Fruit fly (Drosophila melanogaster): Measurements from ENCODE around the gene Oatp33Ea.
A peak's percentile ranks its signal among the peaks of the same experiment; 100 is the strongest.

The Oatp33Ea gene

DNA sequence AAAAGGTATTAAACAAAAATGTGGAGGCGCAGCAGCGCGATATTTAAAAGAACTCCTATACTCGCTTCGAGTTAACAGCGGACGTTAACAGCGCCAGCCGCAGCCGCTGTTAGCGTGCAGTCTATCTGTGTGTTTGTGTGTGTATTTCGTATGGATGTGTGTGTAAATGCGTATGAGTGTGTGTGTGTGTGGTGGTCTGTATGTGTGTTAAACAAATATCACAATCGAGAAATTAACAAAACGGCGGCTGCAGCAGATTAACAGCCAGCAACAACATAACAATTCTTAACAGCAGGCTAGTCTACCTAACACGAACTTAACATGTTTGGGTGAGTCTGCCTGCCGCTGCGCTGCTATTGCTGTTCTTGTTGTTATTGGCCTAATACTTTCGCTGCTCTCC is 11.5 kb upstream of the Oatp33Ea start:
- TF ChIP-seq noc (tag; optimal IDR thresholded peaks at IDR 0.05), result no peak

DNA sequence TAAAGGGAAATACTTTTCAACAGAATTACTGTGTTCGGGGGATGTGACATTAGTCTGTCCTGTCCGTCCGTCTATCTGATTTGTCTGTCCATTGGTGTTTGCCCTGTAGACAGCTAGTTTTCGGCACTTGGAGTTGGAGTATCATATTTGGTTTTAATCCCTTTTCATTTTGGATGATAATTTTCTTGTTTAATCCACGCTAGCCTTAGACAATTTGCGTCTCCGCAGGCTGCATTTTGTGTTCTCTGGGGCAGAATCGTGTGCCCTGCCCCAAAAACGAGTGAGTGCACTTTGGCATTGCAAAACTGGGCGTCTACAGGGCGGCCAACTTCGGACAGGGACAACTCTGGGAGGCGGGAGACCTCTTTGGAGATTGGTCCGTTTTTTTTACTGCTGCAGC is 10.0 kb upstream of the Oatp33Ea start:
- no peak for TF ChIP-seq noc (tag; optimal IDR thresholded peaks at IDR 0.05)

DNA sequence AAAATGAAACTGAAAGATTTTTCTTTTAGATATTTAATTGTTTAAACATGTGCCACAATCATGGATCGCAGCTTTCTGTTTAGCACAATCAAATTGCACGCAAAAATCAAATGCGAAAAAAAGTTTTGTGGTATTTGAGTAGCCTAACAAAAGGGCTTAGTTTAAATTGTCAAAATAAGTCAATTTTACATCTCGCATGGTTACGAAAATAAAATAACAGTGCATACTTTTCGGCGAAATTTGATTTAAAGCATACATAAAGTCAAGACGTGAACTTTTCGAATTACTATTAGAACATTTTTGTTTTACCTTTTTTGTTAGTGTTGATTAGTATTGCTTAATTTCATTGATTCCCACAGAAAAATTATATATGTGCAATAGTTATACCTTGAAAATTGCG is 9.3 kb upstream of the Oatp33Ea start:
- TF ChIP-seq noc (tag; optimal IDR thresholded peaks at IDR 0.05), result no peak

DNA sequence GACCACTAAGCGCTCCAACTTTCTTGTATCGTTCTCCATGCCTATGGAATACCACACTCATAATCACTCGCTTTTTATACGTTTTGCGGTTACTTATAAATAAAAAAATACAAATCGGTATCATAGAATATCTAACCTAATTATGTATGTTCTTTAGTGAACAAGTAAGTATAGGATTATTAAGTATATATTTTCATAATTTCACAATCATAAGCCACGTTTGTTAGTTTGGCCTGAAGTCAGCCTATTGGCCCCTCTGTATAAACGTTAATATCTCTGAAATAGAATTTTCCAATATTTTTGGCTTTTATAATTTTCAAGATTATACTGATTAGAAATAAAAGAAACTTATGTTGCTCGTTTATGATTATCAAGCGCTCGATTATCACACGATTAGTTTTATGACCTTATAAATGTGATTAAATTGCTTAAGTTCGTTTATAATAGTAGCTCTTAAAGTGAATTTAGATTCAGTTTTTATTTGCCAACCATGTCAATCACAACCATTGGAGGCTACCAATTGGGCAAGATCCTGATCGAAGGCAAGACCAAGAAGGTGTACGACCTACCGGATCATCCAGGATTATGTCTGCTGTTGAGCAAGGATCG is 7.6 kb upstream of the Oatp33Ea start, which contains the start of gene CG5418:
TSS of gene CG5418 (minus strand) at position 51 of the 609 bp plus-strand sequence.
- no peak for TF ChIP-seq noc (tag; optimal IDR thresholded peaks at IDR 0.05)

DNA sequence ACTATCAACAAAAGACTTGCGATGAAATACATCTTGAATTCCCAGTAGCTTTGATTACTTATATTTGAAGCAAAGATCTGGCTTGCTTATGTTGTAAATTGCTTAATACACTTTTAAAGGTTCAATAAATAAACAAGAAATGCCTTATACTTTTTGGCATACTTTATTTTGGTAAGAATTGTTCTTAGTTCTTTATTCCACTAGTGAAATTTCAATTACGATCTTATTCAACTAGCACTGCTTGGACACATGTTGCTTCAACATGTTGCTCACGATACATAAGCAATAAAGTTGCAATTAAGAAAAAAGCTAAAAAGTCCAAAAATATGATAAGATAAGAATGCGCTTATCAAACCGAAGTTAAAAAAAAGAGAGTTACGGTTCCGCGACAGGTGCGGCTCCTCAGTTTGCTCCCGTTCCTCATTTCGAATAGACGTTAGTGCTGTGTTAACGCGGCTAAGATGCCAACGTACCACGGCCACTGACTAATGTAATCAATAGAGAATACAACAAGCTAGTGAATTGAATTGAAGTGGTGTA is 2.4 kb upstream of the Oatp33Ea start, which contains the start of the genes CG5421 and Oatp33Eb:
TSS of gene CG5421 (minus strand) at position 51 of the 540 bp plus-strand sequence.
TSS of gene Oatp33Eb (plus strand) at position 403 of the 540 bp plus-strand sequence.
- TF ChIP-seq noc (tag; optimal IDR thresholded peaks at IDR 0.05), result no peak

DNA sequence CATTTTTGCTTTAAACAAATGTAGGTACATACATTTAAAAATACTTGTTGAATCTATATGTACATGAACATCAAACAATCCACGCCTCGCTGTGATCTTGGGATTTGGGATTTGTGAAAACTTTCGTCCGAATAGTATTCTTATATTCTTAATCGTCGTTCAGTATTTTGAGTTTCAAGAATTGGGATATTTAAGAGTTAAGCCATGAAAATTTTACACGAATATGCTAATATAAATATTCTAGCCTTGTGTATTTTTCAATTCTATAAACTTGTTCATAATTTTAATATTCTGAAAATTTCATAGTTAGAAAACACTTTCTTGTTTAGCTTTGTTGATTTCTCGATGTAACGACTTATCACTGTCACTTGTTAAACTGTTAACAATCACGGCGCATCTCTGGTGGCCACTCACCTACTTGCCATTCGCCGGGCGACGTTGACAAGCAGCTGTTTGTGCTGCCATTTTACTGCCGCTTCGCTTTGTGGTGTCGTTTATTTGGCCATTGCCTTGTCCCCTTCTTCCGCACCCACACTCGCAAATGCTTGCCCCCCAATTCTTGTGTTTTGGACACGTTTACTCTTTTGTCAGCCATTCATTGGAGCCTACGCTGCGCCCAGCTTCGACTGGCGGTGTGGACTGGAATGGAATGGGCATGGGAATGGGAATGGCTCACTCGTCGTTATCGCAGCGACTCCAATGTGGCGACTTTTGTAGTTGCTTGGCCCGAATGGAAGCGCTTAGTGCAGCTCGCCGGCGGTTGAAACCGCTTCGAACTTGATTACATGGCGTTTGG is 9.6 kb downstream of the Oatp33Ea start:
- no peak for TF ChIP-seq noc (tag; optimal IDR thresholded peaks at IDR 0.05)

DNA sequence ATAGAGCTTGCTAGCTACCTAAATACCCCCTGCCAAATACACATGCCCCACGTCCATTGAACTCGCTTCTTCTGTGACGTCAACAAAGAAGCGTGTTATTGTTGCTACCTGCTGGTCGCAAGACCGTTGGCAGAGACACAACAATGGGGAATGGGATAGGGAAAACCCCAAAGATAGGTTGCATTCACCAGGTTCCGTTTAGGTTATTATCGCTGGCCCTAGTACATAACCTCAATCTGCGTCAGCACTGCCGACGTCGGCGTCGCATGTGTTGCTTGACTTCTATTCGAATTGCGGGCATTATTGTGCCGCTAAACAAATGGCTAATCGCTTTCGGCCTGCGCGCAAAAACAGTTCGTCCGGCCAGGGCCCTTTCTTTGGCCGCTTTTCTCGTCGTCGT is 10.3 kb downstream of the Oatp33Ea start:
- TF ChIP-seq noc (tag; optimal IDR thresholded peaks at IDR 0.05), result no peak

DNA sequence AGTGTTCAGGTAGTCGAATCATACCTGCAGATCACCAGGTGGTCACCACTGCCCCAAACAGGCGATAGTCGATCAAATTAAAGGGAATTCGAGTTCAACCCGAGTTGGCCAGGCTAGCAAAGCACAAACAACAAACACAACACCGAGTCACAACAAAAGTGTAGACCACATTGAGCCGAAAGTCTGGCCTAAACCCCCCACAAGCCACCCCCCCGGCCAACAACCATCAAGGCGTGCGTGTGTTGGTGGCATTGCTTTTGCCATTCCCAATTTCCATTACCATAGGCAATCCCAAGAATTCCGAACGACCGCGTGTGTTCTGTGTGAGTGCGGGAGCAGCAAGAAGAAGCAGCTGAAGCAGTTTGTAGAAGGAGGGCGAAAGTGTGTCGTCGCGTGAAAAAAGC is 11.2 kb downstream of the Oatp33Ea start, which contains the start of gene SC35:
TSS of gene SC35 (minus strand) at position 131 of the 404 bp plus-strand sequence.
- TF ChIP-seq noc (tag; optimal IDR thresholded peaks at IDR 0.05), result no peak

DNA sequence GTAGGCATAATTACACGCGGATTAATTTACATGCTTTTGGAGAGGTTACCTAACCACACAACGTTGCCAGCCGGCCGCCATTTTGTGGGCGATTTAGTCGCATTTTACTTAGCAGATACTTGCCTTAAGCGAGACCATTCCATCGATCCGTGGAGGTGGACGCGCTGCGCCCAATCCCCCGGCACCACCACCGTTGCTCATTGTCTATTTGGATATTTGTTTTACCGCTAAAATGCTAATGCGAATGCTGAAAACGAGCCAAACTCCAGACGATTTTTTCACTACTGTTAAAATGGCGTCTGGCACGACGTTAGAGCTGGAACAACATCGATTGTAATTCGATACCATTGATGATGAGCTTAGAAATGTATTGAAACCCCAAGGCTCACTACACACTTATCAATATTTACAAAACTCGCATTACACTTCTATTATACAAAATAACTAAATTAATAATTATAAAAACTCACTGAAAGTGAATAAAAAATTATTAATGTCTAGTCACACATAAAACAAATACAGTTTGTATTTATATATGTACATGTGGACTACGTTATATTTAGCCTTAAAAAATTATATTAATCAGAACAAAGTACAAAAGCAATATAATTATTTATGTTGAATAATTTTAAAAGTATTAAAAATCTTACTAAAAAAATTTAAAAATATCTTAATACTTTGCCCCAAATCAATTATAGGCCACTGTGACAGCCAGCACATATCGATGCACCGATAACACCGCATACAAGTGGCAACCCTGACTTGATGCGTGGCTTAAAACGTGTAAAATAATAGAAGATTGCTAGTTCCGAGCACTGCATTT is 11.8 kb downstream of the Oatp33Ea start, which contains the start of gene eRF3:
TSS of gene eRF3 (plus strand) at position 741 of the 823 bp plus-strand sequence.
- peak; percentile 44 for TF ChIP-seq noc (tag; optimal IDR thresholded peaks at IDR 0.05)

DNA sequence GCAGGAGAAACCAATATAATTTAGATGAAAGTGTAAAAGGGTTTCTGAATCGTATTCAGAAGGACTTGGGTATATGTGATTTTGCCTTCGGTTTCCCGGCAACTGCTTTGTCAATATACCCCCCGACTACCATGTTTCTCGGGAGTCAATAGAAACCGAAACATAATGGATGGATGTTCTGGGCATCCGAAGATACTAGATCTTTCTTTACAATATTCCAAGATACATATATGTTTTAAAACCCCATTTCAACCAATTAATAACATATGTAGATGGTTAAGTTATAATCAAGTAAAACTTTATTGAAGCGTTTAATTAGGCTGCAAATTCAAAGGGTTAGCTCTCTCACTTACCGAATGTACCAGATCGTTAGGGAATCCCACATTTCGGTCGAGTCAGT is 14.9 kb downstream of the Oatp33Ea start, which contains the start of gene CG5435:
TSS of gene CG5435 (minus strand) at position 101 of the 400 bp plus-strand sequence.
- TF ChIP-seq noc (tag; optimal IDR thresholded peaks at IDR 0.05), result no peak

DNA sequence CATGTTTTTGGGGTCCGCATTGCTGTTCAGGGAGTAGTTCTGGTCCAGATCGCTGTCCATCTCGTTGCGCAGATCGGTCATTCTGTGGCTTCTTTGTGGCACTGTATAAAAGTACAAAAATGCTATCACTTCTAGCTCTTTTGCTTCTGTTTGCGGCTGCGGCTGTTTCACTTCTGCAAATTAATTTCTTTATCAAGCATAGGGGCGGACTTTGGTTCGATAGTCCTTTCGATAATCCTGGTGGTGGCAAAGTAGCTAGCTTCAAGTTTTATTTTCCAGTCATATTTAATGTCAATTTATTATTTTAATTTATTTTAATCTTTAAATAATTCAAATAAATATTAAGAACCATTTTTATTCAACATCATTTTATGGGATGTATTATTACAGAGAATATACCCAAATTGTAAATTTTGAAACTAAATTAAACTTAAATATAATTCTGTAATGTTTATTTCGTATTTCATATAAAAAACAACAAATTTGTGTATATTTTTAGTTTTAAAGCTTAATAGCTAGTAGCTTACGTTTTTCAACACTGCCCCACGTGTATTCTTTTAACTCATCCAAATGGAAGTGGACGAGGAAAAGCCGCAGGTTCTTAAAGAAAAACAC is 18.1 kb downstream of the Oatp33Ea start, which contains the start of the genes CG5446 and Trm1:
TSS of gene CG5446 (minus strand) at position 223 of the 615 bp plus-strand sequence.
TSS of gene Trm1 (plus strand) at position 542 of the 615 bp plus-strand sequence.
- peak; percentile 78 for TF ChIP-seq noc (tag; optimal IDR thresholded peaks at IDR 0.05)

DNA sequence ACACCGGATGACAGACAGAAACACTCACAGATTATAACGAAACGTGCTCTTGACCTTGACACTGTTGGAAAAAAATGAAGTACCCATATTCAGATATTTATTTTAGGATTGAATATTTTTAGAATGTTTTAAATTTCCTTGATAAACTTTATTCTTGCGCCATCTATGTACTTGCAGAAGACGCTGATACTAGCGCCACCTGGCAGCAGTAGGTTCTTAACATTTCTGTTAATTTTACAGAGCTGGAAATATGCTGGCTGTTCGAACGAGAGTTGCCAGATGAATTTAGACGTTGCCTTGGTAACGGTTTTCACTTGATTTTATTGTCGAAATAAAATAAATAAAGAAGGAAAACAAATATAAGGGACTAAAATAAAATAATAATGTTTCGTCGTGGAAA is 21.2 kb downstream of the Oatp33Ea start, which contains the start of gene Fam92:
TSS of gene Fam92 (plus strand) at position 350 of the 400 bp plus-strand sequence.
- TF ChIP-seq noc (tag; optimal IDR thresholded peaks at IDR 0.05), result no peak

DNA sequence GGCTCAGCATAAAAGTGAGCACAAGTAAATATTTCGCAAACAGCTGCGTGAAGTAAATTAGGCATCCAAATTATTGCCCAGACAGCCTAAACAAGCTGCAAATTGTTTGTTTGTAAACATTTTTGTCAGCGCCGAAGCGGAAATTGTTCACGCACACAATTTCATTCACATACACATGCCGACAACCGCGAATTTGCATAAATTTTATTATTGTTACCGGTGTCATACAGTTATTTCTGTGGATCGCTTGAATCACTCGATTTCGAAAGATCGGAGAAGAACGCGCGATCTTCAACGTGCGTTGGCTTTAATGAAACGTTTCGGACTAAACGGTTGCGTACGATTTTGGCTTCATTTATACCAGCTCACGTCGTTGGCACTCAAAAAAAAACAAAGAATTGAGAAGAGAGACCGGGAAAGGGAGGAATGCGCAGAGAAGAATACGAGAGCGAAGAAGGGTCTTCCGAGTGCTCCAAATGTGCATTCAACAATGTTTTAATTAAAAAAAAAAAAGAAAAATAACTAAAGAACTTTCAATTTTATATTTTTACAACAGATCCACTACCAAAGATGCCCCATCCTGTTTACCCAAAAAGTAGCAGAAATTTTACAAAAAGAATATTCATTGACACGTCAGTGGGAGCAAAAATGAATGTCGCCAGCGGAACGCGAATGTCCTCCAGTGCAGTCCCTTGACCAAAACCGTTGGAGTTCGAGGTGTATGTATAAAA is 22.5 kb downstream of the Oatp33Ea start, which contains the start of gene vir-1:
TSS of gene vir-1 (minus strand) at position 334 of the 731 bp plus-strand sequence.
- TF ChIP-seq noc (tag; optimal IDR thresholded peaks at IDR 0.05), result no peak

Measured in whole organism, larva.